ENCODE assay signal across 5 fruit fly cellular contexts in the genomic region with DNA sequence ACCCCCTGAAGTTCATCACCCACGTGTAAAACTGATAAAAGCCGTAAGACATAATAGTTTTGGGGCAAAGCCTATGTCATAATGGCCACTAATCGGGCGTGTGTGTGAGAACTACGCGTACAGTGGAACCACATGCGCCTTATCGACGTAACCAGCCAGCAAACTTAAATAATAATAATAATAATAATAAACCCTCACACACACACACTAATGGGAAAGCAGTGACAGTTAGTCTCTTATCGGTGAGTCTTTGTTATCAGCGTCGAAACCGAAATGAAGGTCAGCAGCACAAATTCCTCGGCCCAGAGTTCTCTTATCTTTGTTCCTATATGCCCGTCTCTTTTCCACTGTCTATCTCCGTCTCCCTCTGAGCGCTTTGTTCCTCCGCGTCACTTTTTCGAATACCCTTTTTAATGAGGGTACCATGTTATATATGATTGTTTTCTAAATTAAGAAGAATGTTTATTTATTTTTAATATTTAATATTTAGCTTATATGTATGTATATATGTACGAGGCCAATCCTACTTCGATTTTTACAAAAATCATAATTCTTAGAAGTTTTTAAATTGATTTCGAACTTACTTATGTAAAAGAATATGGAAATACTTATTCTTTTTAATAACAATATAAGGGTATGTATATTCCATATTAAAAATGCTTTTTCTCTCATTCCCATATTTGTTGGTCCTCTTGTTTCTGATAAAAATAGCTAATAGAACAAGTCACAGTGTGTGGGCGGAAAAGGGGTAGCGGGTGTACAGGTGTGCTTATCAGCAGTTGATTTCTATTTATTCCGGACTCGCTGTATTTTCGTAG.
TF ChIP-seq lines count a peak whose summit lies in the region.

No protein-coding gene starts in this region.

- TF ChIP-seq CTCF in whole organism, embryonic (GFP tag; optimal IDR thresholded peaks at IDR 0.05; lab: Kevin White, UChicago): no peak

TF ChIP-seq in whole organism, adult, 20 proteins besides CTCF, POLR2A, EP300 and RAD21 (continues in another document):
- TF ChIP-seq Mnt (GFP tag; optimal IDR thresholded peaks at IDR 0.05; lab: Kevin White, UChicago) (peak; percentile 82), cnc (optimal IDR thresholded peaks at IDR 0.05; lab: Kevin White, UChicago) (no peak), cic (GFP tag; optimal IDR thresholded peaks at IDR 0.05; lab: Kevin White, UChicago) (peak; percentile 66), Hr96 (GFP tag; optimal IDR thresholded peaks at IDR 0.05; lab: Kevin White, UChicago) (no peak), CG14711 (tag; optimal IDR thresholded peaks at IDR 0.05; lab: Kevin White, UChicago) (peak; percentile 77), tj (GFP tag; optimal IDR thresholded peaks at IDR 0.05; lab: Kevin White, UChicago) (peak; percentile 34), CG7045 (GFP tag; optimal IDR thresholded peaks at IDR 0.05; lab: Kevin White, UChicago) (peak; percentile 48), ovo (GFP tag; optimal IDR thresholded peaks at IDR 0.05; lab: Kevin White, UChicago) (no peak), kay (GFP tag; lab: Kevin White, UChicago; ENCODE audit: borderline replicate concordance) (peak; percentile 94), CG33017 (tag; optimal IDR thresholded peaks at IDR 0.05; lab: Kevin White, UChicago) (peak; percentile 91), bab1 (GFP tag; optimal IDR thresholded peaks at IDR 0.05; lab: Kevin White, UChicago) (no peak), CG11617 (GFP tag; optimal IDR thresholded peaks at IDR 0.05; lab: Kevin White, UChicago) (peak; percentile 80), CG12768 (GFP tag; optimal IDR thresholded peaks at IDR 0.05; lab: Kevin White, UChicago) (peak; percentile 63), Crg-1 (GFP tag; optimal IDR thresholded peaks at IDR 0.05; lab: Kevin White, UChicago) (no peak), CG5204 (GFP tag; optimal IDR thresholded peaks at IDR 0.05; lab: Kevin White, UChicago) (no peak), Clk (GFP tag; optimal IDR thresholded peaks at IDR 0.05; lab: Kevin White, UChicago) (no peak)

TF ChIP-seq in whole organism, embryonic, 481 proteins besides CTCF, POLR2A, EP300 and RAD21 (continues in another document):
- peak; percentile 65; the same call in 2 of the 3 replicates for TF ChIP-seq dysf (GFP tag; IDR thresholded peaks at IDR 0.05; lab: Robert Waterston, UW)
- TF ChIP-seq dm (GFP tag; optimal IDR thresholded peaks at IDR 0.05; lab: Kevin White, UChicago): no peak
- TF ChIP-seq Hand (GFP tag; optimal IDR thresholded peaks at IDR 0.05; lab: Kevin White, UChicago): peak; percentile 30
- peak; percentile 78 for TF ChIP-seq ftz-f1 (GFP tag; optimal IDR thresholded peaks at IDR 0.05; lab: Kevin White, UChicago)
- no peak for TF ChIP-seq so (GFP tag; IDR thresholded peaks at IDR 0.05; lab: Robert Waterston, UW)
- TF ChIP-seq nau (GFP tag; optimal IDR thresholded peaks at IDR 0.05; lab: Kevin White, UChicago): no peak
- no peak for TF ChIP-seq CG3726 (GFP tag; IDR thresholded peaks at IDR 0.05; lab: Robert Waterston, UW)
- peak; percentile 95 for TF ChIP-seq Hey (tag; optimal IDR thresholded peaks at IDR 0.05; lab: Kevin White, UChicago)
- no peak for TF ChIP-seq Sry-β (GFP tag; optimal IDR thresholded peaks at IDR 0.05; lab: Kevin White, UChicago)
- TF ChIP-seq Max (GFP tag; optimal IDR thresholded peaks at IDR 0.05; lab: Kevin White, UChicago): no peak
- TF ChIP-seq crp (GFP tag; optimal IDR thresholded peaks at IDR 0.05; lab: Kevin White, UChicago): no peak
- TF ChIP-seq chif (GFP tag; optimal IDR thresholded peaks at IDR 0.05; lab: Kevin White, UChicago): no peak
- no peak for TF ChIP-seq CG2129 (GFP tag; IDR thresholded peaks at IDR 0.05; lab: Robert Waterston, UW; ENCODE audit: partially characterized antibody)
- TF ChIP-seq cwo (GFP tag; optimal IDR thresholded peaks at IDR 0.05; lab: Kevin White, UChicago): peak; percentile 63
- no peak for TF ChIP-seq Asciz (GFP tag; optimal IDR thresholded peaks at IDR 0.05; lab: Kevin White, UChicago)
- no peak for TF ChIP-seq ase (GFP tag; IDR thresholded peaks at IDR 0.05; lab: Robert Waterston, UW)

TF ChIP-seq in whole organism, prepupa, 60 proteins besides CTCF, POLR2A, EP300 and RAD21 (continues in another document):
- TF ChIP-seq CG34406 (GFP tag; optimal IDR thresholded peaks at IDR 0.05; lab: Kevin White, UChicago): peak; percentile 60
- TF ChIP-seq Sox14 (GFP tag; optimal IDR thresholded peaks at IDR 0.05; lab: Kevin White, UChicago): peak; percentile 89
- peak; percentile 40 for TF ChIP-seq CG6808 (GFP tag; optimal IDR thresholded peaks at IDR 0.05; lab: Kevin White, UChicago)
- TF ChIP-seq CG6792 (GFP tag; optimal IDR thresholded peaks at IDR 0.05; lab: Kevin White, UChicago): peak; percentile 18
- peak; percentile 47; the same call in 1 of the 2 replicates for TF ChIP-seq CG15336 (GFP tag; IDR thresholded peaks at IDR 0.05; lab: Robert Waterston, UW)
- no peak for TF ChIP-seq CG31627 (GFP tag; optimal IDR thresholded peaks at IDR 0.05; lab: Kevin White, UChicago)
- TF ChIP-seq topi (GFP tag; optimal IDR thresholded peaks at IDR 0.05; lab: Kevin White, UChicago): no peak
- TF ChIP-seq CG7368 (GFP tag; optimal IDR thresholded peaks at IDR 0.05; lab: Kevin White, UChicago): no peak
- no peak for TF ChIP-seq CG4318 (GFP tag; optimal IDR thresholded peaks at IDR 0.05; lab: Kevin White, UChicago)
- peak; percentile 26 for TF ChIP-seq Hr4 (GFP tag; optimal IDR thresholded peaks at IDR 0.05; lab: Kevin White, UChicago)
- peak; percentile 36 for TF ChIP-seq net (GFP tag; optimal IDR thresholded peaks at IDR 0.05; lab: Kevin White, UChicago)
- TF ChIP-seq spab (GFP tag; optimal IDR thresholded peaks at IDR 0.05; lab: Kevin White, UChicago): no peak
- no peak for TF ChIP-seq Sox102F (GFP tag; optimal IDR thresholded peaks at IDR 0.05; lab: Kevin White, UChicago)
- TF ChIP-seq CG8632 (GFP tag; optimal IDR thresholded peaks at IDR 0.05; lab: Kevin White, UChicago): peak; percentile 46
- peak; percentile 52 for TF ChIP-seq dsx (GFP tag; optimal IDR thresholded peaks at IDR 0.05; lab: Kevin White, UChicago; ENCODE audit: poor library complexity, severe bottlenecking)
- TF ChIP-seq vri (GFP tag; optimal IDR thresholded peaks at IDR 0.05; lab: Kevin White, UChicago): peak; percentile 76
- peak; percentile 71 for TF ChIP-seq CG32006 (GFP tag; optimal IDR thresholded peaks at IDR 0.05; lab: Kevin White, UChicago)

TF ChIP-seq in whole organism, pupa, 21 proteins besides CTCF, POLR2A, EP300 and RAD21 (continues in another document):
- peak; percentile 61 for TF ChIP-seq CG15710 (tag; optimal IDR thresholded peaks at IDR 0.05; lab: Kevin White, UChicago)
- no peak for TF ChIP-seq gl (tag; optimal IDR thresholded peaks at IDR 0.05; lab: Kevin White, UChicago)
- no peak for TF ChIP-seq CG4496 (GFP tag; IDR thresholded peaks at IDR 0.05; lab: Robert Waterston, UW)
- TF ChIP-seq CG13204 (GFP tag; optimal IDR thresholded peaks at IDR 0.05; lab: Kevin White, UChicago): peak; percentile 22
- peak; percentile 65 for TF ChIP-seq Ets98B (GFP tag; IDR thresholded peaks at IDR 0.05; lab: Robert Waterston, UW)
- TF ChIP-seq Pif1B (GFP tag; optimal IDR thresholded peaks at IDR 0.05; lab: Kevin White, UChicago): peak; percentile 29
- TF ChIP-seq CG8301 (tag; optimal IDR thresholded peaks at IDR 0.05; lab: Kevin White, UChicago): peak; percentile 30
- TF ChIP-seq EcR (GFP tag; optimal IDR thresholded peaks at IDR 0.05; lab: Kevin White, UChicago): peak; percentile 93
- TF ChIP-seq CG10348 (GFP tag; IDR thresholded peaks at IDR 0.05; lab: Robert Waterston, UW): no peak
- peak; percentile 20 for TF ChIP-seq CG34367 (tag; optimal IDR thresholded peaks at IDR 0.05; lab: Kevin White, UChicago)
- peak; percentile 21 for TF ChIP-seq CG17806 (tag; optimal IDR thresholded peaks at IDR 0.05; lab: Kevin White, UChicago)
- TF ChIP-seq Pif1A (GFP tag; optimal IDR thresholded peaks at IDR 0.05; lab: Kevin White, UChicago): no peak
- peak; percentile 42; the same call in 1 of the 2 replicates for TF ChIP-seq CG12605 (GFP tag; IDR thresholded peaks at IDR 0.05; lab: Robert Waterston, UW)
- TF ChIP-seq Snoo (tag; optimal IDR thresholded peaks at IDR 0.05; lab: Kevin White, UChicago): peak; percentile 17
- TF ChIP-seq CG8159 (tag; optimal IDR thresholded peaks at IDR 0.05; lab: Kevin White, UChicago): peak; percentile 72
- TF ChIP-seq fd96Ca (GFP tag; IDR thresholded peaks at IDR 0.05; lab: Robert Waterston, UW): peak; percentile 77
- no peak for TF ChIP-seq rn (GFP tag; IDR thresholded peaks at IDR 0.05; lab: Robert Waterston, UW)
- TF ChIP-seq CG14655 (GFP tag; optimal IDR thresholded peaks at IDR 0.05; lab: Kevin White, UChicago): peak; percentile 60
- TF ChIP-seq CG9948 (tag; optimal IDR thresholded peaks at IDR 0.05; lab: Kevin White, UChicago): peak; percentile 45

TF ChIP-seq in whole organism, wandering third instar larva, 38 proteins besides CTCF, POLR2A, EP300 and RAD21 (continues in another document):
- TF ChIP-seq h (GFP tag; optimal IDR thresholded peaks at IDR 0.05; lab: Kevin White, UChicago) (peak; percentile 32), Vsx2 (GFP tag; optimal IDR thresholded peaks at IDR 0.05; lab: Kevin White, UChicago; ENCODE audit: partially characterized antibody) (no peak), HLH106 (tag; optimal IDR thresholded peaks at IDR 0.05; lab: Kevin White, UChicago) (peak; percentile 73), ey (GFP tag; optimal IDR thresholded peaks at IDR 0.05; lab: Kevin White, UChicago) (no peak), dmrt93B (GFP tag; optimal IDR thresholded peaks at IDR 0.05; lab: Kevin White, UChicago) (peak; percentile 4), tai (GFP tag; optimal IDR thresholded peaks at IDR 0.05; lab: Kevin White, UChicago) (peak; percentile 31), N (GFP tag; optimal IDR thresholded peaks at IDR 0.05; lab: Kevin White, UChicago) (no peak), sv (GFP tag; optimal IDR thresholded peaks at IDR 0.05; lab: Kevin White, UChicago) (no peak), brk (GFP tag; optimal IDR thresholded peaks at IDR 0.05; lab: Kevin White, UChicago) (peak; percentile 43), pan (optimal IDR thresholded peaks at IDR 0.05; lab: Kevin White, UChicago) (no peak), rgr (GFP tag; optimal IDR thresholded peaks at IDR 0.05; lab: Kevin White, UChicago) (peak; percentile 63), dl (GFP tag; optimal IDR thresholded peaks at IDR 0.05; lab: Kevin White, UChicago; ENCODE audit: insufficient read depth in 1 of 2, partially characterized antibody in 2 of 2) (no peak), sage (GFP tag; optimal IDR thresholded peaks at IDR 0.05; lab: Kevin White, UChicago) (no peak), br (GFP tag; optimal IDR thresholded peaks at IDR 0.05; lab: Kevin White, UChicago) (peak; percentile 5), lola (GFP tag; optimal IDR thresholded peaks at IDR 0.05; lab: Kevin White, UChicago) (no peak), Hr78 (GFP tag; optimal IDR thresholded peaks at IDR 0.05; lab: Kevin White, UChicago) (no peak), woc (GFP tag; optimal IDR thresholded peaks at IDR 0.05; lab: Kevin White, UChicago) (no peak), dsf (GFP tag; optimal IDR thresholded peaks at IDR 0.05; lab: Kevin White, UChicago; ENCODE audit: borderline replicate concordance) (no peak), Abd-B (GFP tag; optimal IDR thresholded peaks at IDR 0.05; lab: Kevin White, UChicago) (no peak), Mio (GFP tag; optimal IDR thresholded peaks at IDR 0.05; lab: Kevin White, UChicago) (no peak), CG32264 (GFP tag; optimal IDR thresholded peaks at IDR 0.05; lab: Kevin White, UChicago) (no peak)
